Worm (Caenorhabditis elegans): ENCODE results near the gene let-60.

Gene let-60

DNA sequence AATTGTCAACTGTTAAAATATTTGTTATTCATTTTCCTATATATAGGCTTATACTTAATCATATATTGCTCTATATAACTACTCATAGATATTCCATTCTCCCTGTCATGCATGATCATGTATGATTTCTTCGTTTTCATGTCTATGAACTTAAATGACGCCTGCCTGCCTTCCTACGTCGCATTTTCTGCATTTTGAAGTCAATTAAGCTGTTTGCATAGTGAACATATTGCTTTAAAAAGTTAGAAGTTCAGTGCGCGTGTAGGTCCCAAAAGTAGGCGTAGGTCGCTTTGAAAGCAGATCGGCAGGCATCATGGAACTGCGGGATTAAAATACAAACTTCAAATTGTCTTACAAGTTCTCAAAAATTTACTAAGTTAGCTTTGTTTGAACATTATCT lies 46.2 kb downstream of the let-60 start:
- TF ChIP-seq ztf-23 (GFP tag; IDR thresholded peaks at IDR 0.05) (no peak), flt-1 (GFP tag; IDR thresholded peaks at IDR 0.05) (no peak), ztf-29 (GFP tag; IDR thresholded peaks at IDR 0.05) (no peak), tab-1 (GFP tag; IDR thresholded peaks at IDR 0.05) (no peak), T22C8.4 (GFP tag; IDR thresholded peaks at IDR 0.05) (no peak), ref-1 (GFP tag; conservative IDR thresholded peaks at IDR 0.05) (no peak), klf-2 (GFP tag; conservative IDR thresholded peaks at IDR 0.05) (no peak), cog-1 (tag; optimal IDR thresholded peaks at IDR 0.05) (no peak), med-1 (GFP tag; optimal IDR thresholded peaks at IDR 0.05; ENCODE audit: insufficient read depth) (no peak)

DNA sequence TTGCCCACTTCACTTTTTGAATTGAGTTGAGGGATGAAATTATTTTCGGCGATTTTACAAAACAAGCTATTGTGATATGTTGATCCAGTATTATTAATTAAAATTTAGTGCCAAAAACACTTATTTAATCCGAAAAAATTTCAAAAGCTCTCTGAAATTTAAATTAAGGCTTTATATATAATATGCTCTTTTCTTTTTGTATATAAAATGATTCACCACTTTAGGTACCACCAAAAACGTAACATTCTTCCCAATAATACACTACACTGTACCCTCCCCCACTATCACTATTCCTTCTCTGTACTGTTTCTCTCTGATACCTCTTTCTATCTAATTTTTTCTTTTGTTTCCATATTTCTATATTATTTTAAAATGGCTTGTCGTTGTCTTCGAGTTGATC lies 47.1 kb downstream of the let-60 start, which contains the start of gene prx-2:
prx-2 (plus strand) TSS at position 301 of the 400 bp plus-strand sequence.
- TF ChIP-seq ztf-29 (GFP tag; IDR thresholded peaks at IDR 0.05) (no peak), tab-1 (GFP tag; IDR thresholded peaks at IDR 0.05) (no peak), klf-2 (GFP tag; conservative IDR thresholded peaks at IDR 0.05) (no peak), med-1 (GFP tag; optimal IDR thresholded peaks at IDR 0.05; ENCODE audit: insufficient read depth) (no peak), flt-1 (GFP tag; IDR thresholded peaks at IDR 0.05) (no peak), cog-1 (tag; optimal IDR thresholded peaks at IDR 0.05) (no peak), ref-1 (GFP tag; conservative IDR thresholded peaks at IDR 0.05) (no peak), ztf-23 (GFP tag; IDR thresholded peaks at IDR 0.05) (no peak), T22C8.4 (GFP tag; IDR thresholded peaks at IDR 0.05) (no peak)

DNA sequence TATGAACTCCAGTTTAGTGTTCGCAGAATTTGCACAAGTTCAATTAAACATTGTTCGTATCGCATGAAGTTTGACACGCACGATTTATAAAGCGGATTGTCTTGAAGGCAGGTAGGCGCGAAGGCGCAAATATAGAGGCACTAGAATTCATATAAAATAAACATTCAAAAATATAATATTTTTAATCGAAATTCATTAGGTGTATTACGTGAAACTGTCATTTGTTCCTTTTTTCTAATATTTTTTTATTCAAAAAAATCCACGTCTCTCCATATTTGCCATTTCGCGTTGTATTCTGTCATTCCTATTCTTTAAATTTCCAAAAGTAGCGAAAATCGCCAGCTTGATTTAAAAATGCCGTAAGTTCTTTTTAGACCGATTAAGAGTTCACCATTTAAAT lies 49.1 kb downstream of the let-60 start, which contains the start of gene ZK809.1:
ZK809.1 (plus strand) TSS at position 301 of the 400 bp plus-strand sequence.
- TF ChIP-seq ztf-29 (GFP tag; IDR thresholded peaks at IDR 0.05) (no peak), cog-1 (tag; optimal IDR thresholded peaks at IDR 0.05) (no peak), tab-1 (GFP tag; IDR thresholded peaks at IDR 0.05) (no peak), ref-1 (GFP tag; conservative IDR thresholded peaks at IDR 0.05) (no peak), flt-1 (GFP tag; IDR thresholded peaks at IDR 0.05) (no peak), med-1 (GFP tag; optimal IDR thresholded peaks at IDR 0.05; ENCODE audit: insufficient read depth) (no peak), klf-2 (GFP tag; conservative IDR thresholded peaks at IDR 0.05) (no peak), ztf-23 (GFP tag; IDR thresholded peaks at IDR 0.05) (no peak), T22C8.4 (GFP tag; IDR thresholded peaks at IDR 0.05) (no peak)

DNA sequence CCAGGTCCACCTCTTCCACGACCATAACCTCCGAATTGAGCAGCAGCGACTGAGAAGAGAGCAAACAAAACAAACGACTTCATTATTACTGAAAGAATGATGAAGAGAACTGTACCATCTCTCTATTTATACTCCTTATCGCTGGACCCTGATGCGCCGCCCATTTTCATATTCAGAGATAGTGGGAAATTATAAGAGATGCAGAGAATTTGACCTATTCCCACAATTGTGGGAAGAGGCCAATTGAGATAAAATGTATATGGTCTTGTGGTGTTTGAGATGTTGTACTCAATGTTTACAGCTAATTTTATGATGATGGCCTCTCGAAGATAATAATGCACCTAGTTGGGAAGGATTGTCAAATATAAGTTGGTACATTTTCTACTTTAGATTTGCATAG lies 50.0 kb downstream of the let-60 start, which contains the start of gene ttr-50:
ttr-50 (minus strand) TSS at position 101 of the 400 bp plus-strand sequence.
- TF ChIP-seq med-1 (GFP tag; optimal IDR thresholded peaks at IDR 0.05; ENCODE audit: insufficient read depth) (no peak), klf-2 (GFP tag; conservative IDR thresholded peaks at IDR 0.05) (no peak), ztf-23 (GFP tag; IDR thresholded peaks at IDR 0.05) (no peak), flt-1 (GFP tag; IDR thresholded peaks at IDR 0.05) (no peak), ztf-29 (GFP tag; IDR thresholded peaks at IDR 0.05) (no peak), tab-1 (GFP tag; IDR thresholded peaks at IDR 0.05) (no peak), ref-1 (GFP tag; conservative IDR thresholded peaks at IDR 0.05) (no peak), T22C8.4 (GFP tag; IDR thresholded peaks at IDR 0.05) (no peak), cog-1 (tag; optimal IDR thresholded peaks at IDR 0.05) (no peak)
